Worm (Caenorhabditis elegans) whole organism, L4 larva: Measurements from ENCODE around the gene W03C9.2.

Experiments
- D1046.2 ChIP-seq: fragments of 200-800 bp; sonication (Bioruptor generic); IDR thresholded peaks from 2 replicates; pipeline ENCODE4 v1.3.6; 2022; ENCODE audit warnings: missing genetic modification characterization, missing compliant biosample characterization
- F26F4.8 ChIP-seq: fragments of 200-800 bp; sonication (Bioruptor generic); conservative IDR thresholded peaks from 2 replicates; pipeline ENCODE4 v1.3.6; 2022; ENCODE audit warnings: missing genetic modification characterization, missing compliant biosample characterization
- F49E8.2 ChIP-seq: sonication (generic microtip); optimal IDR thresholded peaks from 2 replicates; lab custom pipeline; 2016; ENCODE audit warnings: missing compliant biosample characterization, mild to moderate bottlenecking, missing genetic modification characterization, borderline replicate concordance
- T20F7.1 ChIP-seq: fragments of 200-800 bp; sonication (Bioruptor generic); optimal IDR thresholded peaks from 2 replicates; lab custom pipeline; 2018; ENCODE audit warnings: mild to moderate bottlenecking, missing genetic modification characterization, missing compliant biosample characterization
- T26A8.4 ChIP-seq: fragments of 200-800 bp; sonication (Bioruptor generic); IDR thresholded peaks from 2 replicates; pipeline ENCODE4 v1.3.6; 2022; ENCODE audit warnings: missing genetic modification characterization, missing compliant biosample characterization
- Y48G9A.11 ChIP-seq: fragments of 200-800 bp; sonication (Bioruptor generic); IDR thresholded peaks from 2 replicates; pipeline ENCODE4 v1.3.6; 2022; ENCODE audit warnings: missing genetic modification reagents, missing genetic modification characterization, missing compliant biosample characterization
- ZK337.2 ChIP-seq: fragments of 200-800 bp; sonication (Bioruptor generic); IDR thresholded peaks from 2 replicates; pipeline ENCODE4 v1.3.6; 2022; ENCODE audit warnings: missing genetic modification reagents, missing genetic modification characterization, missing compliant biosample characterization
- aha-1 ChIP-seq: fragments of 150-350 bp; peaks from one replicate; lab custom pipeline; 2014; ENCODE audit warnings: missing biosample characterization, missing genetic modification characterization
- ama-1 ChIP-seq: fragments of 150-350 bp; optimal IDR thresholded peaks from 2 replicates; lab custom pipeline; 2014; ENCODE audit warnings: inconsistent platforms, mixed read lengths
- arid-1 ChIP-seq: fragments of 200-800 bp; sonication (Bioruptor generic); conservative IDR thresholded peaks from 2 replicates; pipeline ENCODE4 v1.3.6; 2022; ENCODE audit warnings: missing genetic modification reagents, missing genetic modification characterization, missing compliant biosample characterization
- attf-4 ChIP-seq: sonication (generic microtip); optimal IDR thresholded peaks from 3 replicates; lab custom pipeline; 2017; ENCODE audit warnings: missing biosample characterization, missing genetic modification characterization
- ceh-20 ChIP-seq: fragments of 200-800 bp; sonication (Bioruptor generic); IDR thresholded peaks from 2 replicates; pipeline ENCODE4 v1.3.6; 2022; ENCODE audit warnings: missing genetic modification reagents, missing genetic modification characterization, missing compliant biosample characterization
- ceh-28 ChIP-seq: fragments of 150-350 bp; optimal IDR thresholded peaks from 2 replicates; lab custom pipeline; 2014; ENCODE audit warnings: missing biosample characterization, missing genetic modification reagents, missing genetic modification characterization
- ceh-32 ChIP-seq: sonication (generic microtip); optimal IDR thresholded peaks from 2 replicates; lab custom pipeline; 2016; ENCODE audit warnings: mild to moderate bottlenecking, missing genetic modification characterization, missing compliant biosample characterization; ENCODE audit not compliant: poor library complexity
- ceh-62 ChIP-seq: sonication (generic microtip); optimal IDR thresholded peaks from 2 replicates; lab custom pipeline; 2017; ENCODE audit warnings: missing biosample characterization, missing genetic modification characterization
- ceh-82 ChIP-seq: sonication (generic microtip); optimal IDR thresholded peaks from 2 replicates; lab custom pipeline; 2017; ENCODE audit warnings: missing biosample characterization, missing genetic modification characterization
- daf-16 ChIP-seq, 3 experiments: sonication (generic microtip); optimal IDR thresholded peaks; 2 replicates each; lab custom pipeline; 2016 to 2017; ENCODE audit warnings: missing genetic modification characterization in 3 of 3, missing genetic modification reagents in 3 of 3, mild to moderate bottlenecking in 2 of 3, missing compliant biosample characterization in 2 of 3, missing biosample characterization in 1 of 3, moderate library complexity in 1 of 3
- daf-19 ChIP-seq: fragments of 200-800 bp; sonication (Bioruptor generic); conservative IDR thresholded peaks from 2 replicates; pipeline ENCODE4 v1.3.6; 2022; ENCODE audit warnings: missing genetic modification characterization, missing compliant biosample characterization
- duxl-1 ChIP-seq: sonication (generic microtip); optimal IDR thresholded peaks from 2 replicates; lab custom pipeline; 2016; ENCODE audit warnings: mild to moderate bottlenecking, missing genetic modification characterization, moderate library complexity, missing compliant biosample characterization; ENCODE audit not compliant: poor library complexity
- dve-1 ChIP-seq: sonication (generic microtip); optimal IDR thresholded peaks from 2 replicates; lab custom pipeline; 2017; ENCODE audit warnings: antibody characterized with exemption, mild to moderate bottlenecking, missing genetic modification characterization, missing compliant biosample characterization; ENCODE audit not compliant: insufficient read depth
- egl-27 ChIP-seq: sonication (generic microtip); optimal IDR thresholded peaks from 3 replicates; lab custom pipeline; 2017; ENCODE audit warnings: missing biosample characterization, missing genetic modification reagents, missing genetic modification characterization
- hlh-11 ChIP-seq: fragments of 200-800 bp; sonication (Bioruptor generic); optimal IDR thresholded peaks from 2 replicates; lab custom pipeline; 2018; ENCODE audit warnings: mild to moderate bottlenecking, missing genetic modification characterization, missing compliant biosample characterization
- jun-1 ChIP-seq: fragments of 150-350 bp; optimal IDR thresholded peaks from 2 replicates; lab custom pipeline; 2014; ENCODE audit warnings: missing biosample characterization, missing genetic modification reagents, missing genetic modification characterization
- lim-7 ChIP-seq: fragments of 200-800 bp; sonication (Bioruptor generic); IDR thresholded peaks from 2 replicates; pipeline ENCODE4 v1.3.6; 2022; ENCODE audit warnings: missing genetic modification characterization, missing compliant biosample characterization
- lin-15B ChIP-seq: fragments of 150-350 bp; sonication (generic microtip); optimal IDR thresholded peaks from 3 replicates; lab custom pipeline; 2014; ENCODE audit warnings: missing biosample characterization, missing genetic modification characterization
- lir-3 ChIP-seq: sonication (generic microtip); optimal IDR thresholded peaks from 2 replicates; lab custom pipeline; 2016; ENCODE audit warnings: mild to moderate bottlenecking, missing genetic modification characterization, missing compliant biosample characterization
- lsy-2 ChIP-seq, 2 experiments: fragments of 150-350 bp in 1 of 2; sonication (generic microtip) in 1 of 2; optimal IDR thresholded peaks; 2 replicates each; lab custom pipeline; 2014 to 2017; ENCODE audit warnings: missing biosample characterization in 2 of 2, missing genetic modification characterization in 2 of 2
- mdl-1 ChIP-seq, 2 experiments: fragments of 150-350 bp in 1 of 2; sonication (generic microtip) in 1 of 2; optimal IDR thresholded peaks; 2 replicates each; lab custom pipeline; 2014 to 2017; ENCODE audit warnings: missing biosample characterization in 2 of 2, missing genetic modification characterization in 2 of 2
- mdt-29 ChIP-seq: fragments of 200-800 bp; sonication (Bioruptor generic); IDR thresholded peaks from 2 replicates; pipeline ENCODE4 v1.3.6; 2022; ENCODE audit warnings: missing genetic modification reagents, missing genetic modification characterization, missing compliant biosample characterization
- nhr-10 ChIP-seq: fragments of 150-350 bp; optimal IDR thresholded peaks from 2 replicates; lab custom pipeline; 2014; ENCODE audit warnings: missing biosample characterization, missing genetic modification characterization
- nhr-111 ChIP-seq: fragments of 200-800 bp; sonication (Bioruptor generic); optimal IDR thresholded peaks from 2 replicates; lab custom pipeline; 2018; ENCODE audit warnings: mild to moderate bottlenecking, missing genetic modification characterization, missing compliant biosample characterization
- nhr-237 ChIP-seq: sonication (generic microtip); optimal IDR thresholded peaks from 2 replicates; lab custom pipeline; 2017; ENCODE audit warnings: missing biosample characterization, missing genetic modification characterization
- nhr-41 ChIP-seq: fragments of 200-800 bp; sonication (Bioruptor generic); IDR thresholded peaks from 2 replicates; pipeline ENCODE4 v1.3.6; 2022; ENCODE audit warnings: missing genetic modification reagents, missing genetic modification characterization, missing compliant biosample characterization
- nhr-48 ChIP-seq: sonication (generic microtip); optimal IDR thresholded peaks from 2 replicates; lab custom pipeline; 2016; ENCODE audit warnings: mild to moderate bottlenecking, missing genetic modification characterization, missing compliant biosample characterization
- nhr-76 ChIP-seq: fragments of 150-350 bp; optimal IDR thresholded peaks from 2 replicates; lab custom pipeline; 2014; ENCODE audit warnings: missing biosample characterization, missing genetic modification characterization
- pha-4 ChIP-seq, 2 experiments: fragments of 150-350 bp in 1 of 2; fragments of 200-800 bp in 1 of 2; sonication (Bioruptor generic) in 1 of 2; IDR thresholded peaks in 1 of 2; optimal IDR thresholded peaks in 1 of 2; 2 replicates each; pipeline versions ENCODE4 v1.3.6 to Lab custom; 2014 to 2022; ENCODE audit warnings: missing genetic modification characterization in 2 of 2, missing genetic modification reagents in 2 of 2, missing biosample characterization in 1 of 2, missing compliant biosample characterization in 1 of 2
- php-3 ChIP-seq: fragments of 200-800 bp; sonication (Bioruptor generic); IDR thresholded peaks from 2 replicates; pipeline ENCODE4 v1.3.6; 2022; ENCODE audit warnings: missing genetic modification reagents, missing genetic modification characterization, missing compliant biosample characterization
- saeg-2 ChIP-seq: fragments of 200-800 bp; sonication (Bioruptor generic); IDR thresholded peaks from 2 replicates; pipeline ENCODE4 v1.3.6; 2022; ENCODE audit warnings: missing genetic modification reagents, missing genetic modification characterization, missing compliant biosample characterization
- set-16 ChIP-seq: fragments of 200-800 bp; sonication (Bioruptor generic); IDR thresholded peaks from 2 replicates; pipeline ENCODE4 v1.3.6; 2022; ENCODE audit warnings: missing genetic modification reagents, missing genetic modification characterization, missing compliant biosample characterization
- skn-1 ChIP-seq: fragments of 150-350 bp; optimal IDR thresholded peaks from 2 replicates; lab custom pipeline; 2014; ENCODE audit warnings: missing biosample characterization, missing genetic modification characterization
- spr-1 ChIP-seq: sonication (generic microtip); optimal IDR thresholded peaks from 2 replicates; lab custom pipeline; 2016; ENCODE audit warnings: mild to moderate bottlenecking, missing genetic modification characterization, missing compliant biosample characterization
- spr-3 ChIP-seq: fragments of 200-800 bp; sonication (Bioruptor generic); optimal IDR thresholded peaks from 2 replicates; lab custom pipeline; 2018; ENCODE audit warnings: mild to moderate bottlenecking, missing genetic modification characterization, missing compliant biosample characterization
- tra-1 ChIP-seq: fragments of 200-800 bp; sonication (Bioruptor generic); IDR thresholded peaks from 2 replicates; pipeline ENCODE4 v1.3.6; 2022; ENCODE audit warnings: missing genetic modification reagents, missing genetic modification characterization, missing compliant biosample characterization
- unc-39 ChIP-seq: sonication (generic microtip); optimal IDR thresholded peaks from 2 replicates; lab custom pipeline; 2017; ENCODE audit warnings: missing biosample characterization, missing genetic modification characterization
- zip-11 ChIP-seq: fragments of 200-800 bp; sonication (Bioruptor generic); IDR thresholded peaks from 2 replicates; pipeline ENCODE4 v1.3.6; 2022; ENCODE audit warnings: missing genetic modification characterization, missing compliant biosample characterization

Gene W03C9.2

ce11 chrII:11962083-11962482, at the start of gene W03C9.2, which contains the start of gene W03C9.1:
W03C9.2 (plus strand) TSS chrII:11962368.
W03C9.1 (minus strand) TSS chrII:11962128.
- TF ChIP-seq unc-39 (no peak), T20F7.1 (GFP tag; lab: Kevin White, UChicago) (peak; percentile 51), mdt-29 (GFP tag; lab: Robert Waterston, UW) (no peak), nhr-237 (tag; lab: Kevin White, UChicago) (no peak), lir-3 (tag; lab: Kevin White, UChicago) (no peak), Y48G9A.11 (GFP tag; lab: Robert Waterston, UW) (peak; percentile 59; the same call in 1 of the 2 replicates), arid-1 (no peak), nhr-76 (tag; lab: Kevin White, UChicago) (no peak), nhr-111 (GFP tag; lab: Kevin White, UChicago) (no peak)

- TF ChIP-seq T26A8.4, result no peak
- TF ChIP-seq lim-7 (GFP tag; lab: Robert Waterston, UW), result no peak
- no peak for TF ChIP-seq mdt-29 (GFP tag; lab: Robert Waterston, UW)
- peak; percentile 42 for TF ChIP-seq aha-1
- no peak for TF ChIP-seq ZK337.2 (GFP tag; lab: Robert Waterston, UW)
- no peak for TF ChIP-seq spr-1 (tag; lab: Kevin White, UChicago)
- TF ChIP-seq attf-4 (tag; lab: Kevin White, UChicago), result no peak
Measured at ce11 chrII:11914304-11914703, 47.9 kb upstream of the W03C9.2 start, which contains the start of gene ZK930.7. ZK930.7 (plus strand) TSS chrII:11914604.

- TF ChIP-seq egl-27, result no peak
- no peak for TF ChIP-seq aha-1
- no peak for TF ChIP-seq lin-15B
- TF ChIP-seq php-3 (GFP tag; lab: Robert Waterston, UW), result no peak
- TF ChIP-seq F26F4.8, result no peak
- no peak for TF ChIP-seq zip-11
- no peak for TF ChIP-seq dve-1 (tag; lab: Kevin White, UChicago)
- TF ChIP-seq nhr-41 (GFP tag; lab: Robert Waterston, UW), result no peak
- TF ChIP-seq ceh-32 (tag; lab: Kevin White, UChicago), result no peak
- no peak for TF ChIP-seq ceh-20 (GFP tag; lab: Robert Waterston, UW)
- TF ChIP-seq ceh-28 (tag; lab: Kevin White, UChicago), result no peak
- no peak for TF ChIP-seq saeg-2
- no peak for TF ChIP-seq F49E8.2 (tag; lab: Kevin White, UChicago)
- no peak for TF ChIP-seq nhr-10 (tag; lab: Kevin White, UChicago)
- TF ChIP-seq skn-1, result no peak
- TF ChIP-seq lim-7 (GFP tag; lab: Robert Waterston, UW), result no peak
- TF ChIP-seq nhr-48 (tag; lab: Kevin White, UChicago), result no peak
- no peak for TF ChIP-seq daf-19
- TF ChIP-seq nhr-237 (tag; lab: Kevin White, UChicago), result no peak
- TF ChIP-seq D1046.2 (GFP tag; lab: Robert Waterston, UW), result no peak
- no peak for TF ChIP-seq pha-4 (GFP tag; IDR thresholded peaks at IDR 0.05; lab: Robert Waterston, UW)
- no peak for TF ChIP-seq pha-4 (tag; optimal IDR thresholded peaks at IDR 0.05; lab: Kevin White, UChicago)
- TF ChIP-seq duxl-1 (tag; lab: Kevin White, UChicago), result no peak
- no peak for TF ChIP-seq set-16 (GFP tag; lab: Robert Waterston, UW)
- no peak for TF ChIP-seq daf-16 (GFP tag; optimal IDR thresholded peaks at IDR 0.05; lab: Kevin White, UChicago)
- peak; percentile 7 for TF ChIP-seq daf-16 (tag; optimal IDR thresholded peaks at IDR 0.05; lab: Kevin White, UChicago)
- peak in 1 of 2 experiments; percentile 95 for TF ChIP-seq lsy-2 (tag; optimal IDR thresholded peaks at IDR 0.05; lab: Kevin White, UChicago)
- TF ChIP-seq hlh-11 (tag; lab: Kevin White, UChicago), result no peak
- no peak for TF ChIP-seq mdl-1 (tag; optimal IDR thresholded peaks at IDR 0.05; lab: Kevin White, UChicago)
- no peak for TF ChIP-seq ceh-82 (tag; lab: Kevin White, UChicago)
- TF ChIP-seq ama-1 (lab: Kevin White, UChicago), result no peak
- TF ChIP-seq unc-39, result no peak
- TF ChIP-seq tra-1 (GFP tag; lab: Robert Waterston, UW), result no peak
- no peak for TF ChIP-seq jun-1 (tag; lab: Kevin White, UChicago)
- TF ChIP-seq ceh-62 (tag; lab: Kevin White, UChicago), result no peak
- no peak for TF ChIP-seq spr-3 (GFP tag; lab: Kevin White, UChicago)
Measured at ce11 chrII:11915770-11916554, 46.2 kb upstream of the W03C9.2 start, which contains the start of the genes vps-15 and hmg-12. vps-15 (minus strand) TSS chrII:11915852. hmg-12 (plus strand) TSS chrII:11916513.
